Fruit fly (Drosophila melanogaster) whole organism, embryonic: ENCODE measurements around the gene Cog2.
A peak's percentile ranks its signal among the peaks of the same experiment; 100 is the strongest.

ENCODE experiments used
- Bgb ChIP-seq: fragments of 200-800 bp; sonication (Bioruptor generic); IDR thresholded peaks from 2 replicates; pipeline ENCODE4 v1.3.6; 2022; ENCODE audit warnings: missing biosample characterization, missing genetic modification characterization; ENCODE audit not compliant: partially characterized antibody
- CG14667 ChIP-seq: fragments of 200-800 bp; sonication (Bioruptor generic); IDR thresholded peaks from 2 replicates; pipeline ENCODE4 v1.3.6; 2022; ENCODE audit warnings: missing biosample characterization, missing genetic modification characterization
- CG14965 ChIP-seq: fragments of 200-800 bp; sonication (Bioruptor generic); optimal IDR thresholded peaks from 2 replicates; lab custom pipeline; 2016; ENCODE audit warnings: missing biosample characterization, missing genetic modification characterization, borderline replicate concordance
- CG17568 ChIP-seq: fragments of 200-800 bp; sonication (Bioruptor generic); optimal IDR thresholded peaks from 2 replicates; lab custom pipeline; 2018; ENCODE audit warnings: missing biosample characterization, mild to moderate bottlenecking, missing genetic modification characterization, moderate library complexity
- CG17829 ChIP-seq: fragments of 200-800 bp; optimal IDR thresholded peaks from 2 replicates; lab custom pipeline; 2019; ENCODE audit warnings: missing biosample characterization, mild to moderate bottlenecking, missing genetic modification characterization, moderate library complexity
- CG18764 ChIP-seq: fragments of 200-800 bp; sonication (Bioruptor generic); optimal IDR thresholded peaks from 3 replicates; lab custom pipeline; 2016; ENCODE audit warnings: missing biosample characterization, missing genetic modification characterization
- CG2116 ChIP-seq: fragments of 200-800 bp; sonication (Bioruptor generic); optimal IDR thresholded peaks from 3 replicates; lab custom pipeline; 2018; ENCODE audit warnings: missing biosample characterization, mild to moderate bottlenecking, missing genetic modification characterization
- CG2199 ChIP-seq: fragments of 200-800 bp; sonication (Bioruptor generic); IDR thresholded peaks from 3 replicates; pipeline ENCODE4 v1.3.6; 2022; ENCODE audit warnings: missing biosample characterization, missing genetic modification characterization
- CG30020 ChIP-seq: fragments of 200-800 bp; optimal IDR thresholded peaks from 2 replicates; lab custom pipeline; 2019; ENCODE audit warnings: missing biosample characterization, mild to moderate bottlenecking, missing genetic modification characterization, moderate library complexity
- CG33557 ChIP-seq: fragments of 200-800 bp; sonication (Bioruptor generic); optimal IDR thresholded peaks from 2 replicates; lab custom pipeline; 2019; ENCODE audit warnings: missing biosample characterization, mild to moderate bottlenecking, missing genetic modification characterization, moderate library complexity
- CG34224 ChIP-seq: fragments of 200-800 bp; sonication (Bioruptor generic); IDR thresholded peaks from 3 replicates; pipeline ENCODE4 v1.3.6; 2022; ENCODE audit warnings: missing biosample characterization, missing genetic modification characterization; ENCODE audit not compliant: partially characterized antibody
- CG4404 ChIP-seq: fragments of 200-800 bp; sonication (Bioruptor generic); IDR thresholded peaks from 2 replicates; pipeline ENCODE4 v1.3.6; 2022; ENCODE audit warnings: missing biosample characterization, missing genetic modification characterization
- CG6254 ChIP-seq: fragments of 200-800 bp; sonication (Bioruptor generic); optimal IDR thresholded peaks from 3 replicates; lab custom pipeline; 2017; ENCODE audit warnings: mild to moderate bottlenecking, missing biosample characterization, missing genetic modification reagents, missing genetic modification characterization
- CG7271 ChIP-seq: fragments of 200-800 bp; sonication (Bioruptor generic); optimal IDR thresholded peaks from 2 replicates; lab custom pipeline; 2018; ENCODE audit warnings: missing biosample characterization, mild to moderate bottlenecking, missing genetic modification characterization, moderate library complexity
- CG7372 ChIP-seq: fragments of 200-800 bp; sonication (Bioruptor generic); IDR thresholded peaks from 2 replicates; pipeline ENCODE4 v1.3.6; 2022; ENCODE audit warnings: missing biosample characterization, missing genetic modification characterization
- CG7963 ChIP-seq: fragments of 200-800 bp; sonication (Bioruptor generic); IDR thresholded peaks from 3 replicates; pipeline ENCODE4 v1.3.6; 2022; ENCODE audit warnings: missing biosample characterization, missing genetic modification characterization; ENCODE audit not compliant: partially characterized antibody
- CG7987 ChIP-seq: fragments of 200-800 bp; sonication (Bioruptor generic); optimal IDR thresholded peaks from 2 replicates; lab custom pipeline; 2018; ENCODE audit warnings: missing biosample characterization, mild to moderate bottlenecking, missing genetic modification characterization, moderate library complexity
- CG9215 ChIP-seq: fragments of 200-800 bp; sonication (Bioruptor generic); IDR thresholded peaks from 2 replicates; pipeline ENCODE4 v1.3.6; 2022; ENCODE audit warnings: missing biosample characterization, missing genetic modification characterization
- CG9797 ChIP-seq: fragments of 200-800 bp; sonication (Bioruptor generic); optimal IDR thresholded peaks from 3 replicates; lab custom pipeline; 2018; ENCODE audit warnings: missing biosample characterization, mild to moderate bottlenecking, missing genetic modification characterization
- CkIIα-i1 ChIP-seq: fragments of 200-800 bp; sonication (Bioruptor generic); IDR thresholded peaks from 2 replicates; pipeline ENCODE4 v1.3.6; 2022; ENCODE audit warnings: missing biosample characterization, missing genetic modification characterization
- Drgx ChIP-seq: fragments of 200-800 bp; sonication (Bioruptor generic); IDR thresholded peaks from 2 replicates; pipeline ENCODE4 v1.3.6; 2022; ENCODE audit warnings: missing biosample characterization, missing genetic modification characterization
- Elba2 ChIP-seq: fragments of 200-800 bp; sonication (Bioruptor generic); optimal IDR thresholded peaks from 3 replicates; lab custom pipeline; 2016; ENCODE audit warnings: missing biosample characterization, missing genetic modification characterization
- Gsc ChIP-seq: fragments of 200-800 bp; sonication (Bioruptor generic); IDR thresholded peaks from 2 replicates; pipeline ENCODE4 v1.3.6; 2022; ENCODE audit warnings: missing biosample characterization, missing genetic modification characterization
- HmgD ChIP-seq: fragments of 200-800 bp; sonication (Bioruptor generic); optimal IDR thresholded peaks from 3 replicates; lab custom pipeline; 2016; ENCODE audit warnings: missing biosample characterization, missing genetic modification characterization
- Hr78 ChIP-seq, 2 experiments: fragments of 200-800 bp in 1 of 2; fragments of >200 bp in 1 of 2; sonication (Bioruptor generic) in 1 of 2; optimal IDR thresholded peaks; 2 replicates each; lab custom pipeline; 2017 to 2019; ENCODE audit warnings: missing biosample characterization in 2 of 2, missing genetic modification characterization in 2 of 2, mild to moderate bottlenecking in 1 of 2, moderate library complexity in 1 of 2
- Kr ChIP-seq: fragments of 200-800 bp; sonication (Bioruptor generic); optimal IDR thresholded peaks from 2 replicates; lab custom pipeline; 2017; ENCODE audit warnings: missing biosample characterization, mild to moderate bottlenecking, missing genetic modification characterization
- Mrtf ChIP-seq: fragments of 200-800 bp; sonication (Bioruptor generic); IDR thresholded peaks from 3 replicates; pipeline ENCODE4 v1.3.6; 2022; ENCODE audit warnings: missing biosample characterization, missing genetic modification characterization
- Oaz ChIP-seq: fragments of 200-800 bp; sonication (Bioruptor generic); IDR thresholded peaks from 2 replicates; pipeline ENCODE4 v1.3.6; 2022; ENCODE audit warnings: missing biosample characterization, missing genetic modification characterization
- Sry-δ ChIP-seq: fragments of 200-800 bp; sonication (Bioruptor generic); optimal IDR thresholded peaks from 2 replicates; lab custom pipeline; 2016; ENCODE audit warnings: missing biosample characterization, missing genetic modification characterization
- Ssrp ChIP-seq: fragments of 200-800 bp; sonication (Bioruptor generic); optimal IDR thresholded peaks from 2 replicates; lab custom pipeline; 2018; ENCODE audit warnings: missing biosample characterization, mild to moderate bottlenecking, missing genetic modification characterization, moderate library complexity
- Trl ChIP-seq, 3 experiments: fragments of >200 bp in 2 of 3; fragments of 200-800 bp in 1 of 3; sonication (Bioruptor generic) in 1 of 3; optimal IDR thresholded peaks; 2 replicates in 1 of 3; 3 replicates in 2 of 3; lab custom pipeline; 2016 to 2017; ENCODE audit warnings: missing biosample characterization in 1 of 3, missing genetic modification characterization in 1 of 3
- corto ChIP-seq: fragments of 200-800 bp; sonication (Bioruptor generic); optimal IDR thresholded peaks from 2 replicates; lab custom pipeline; 2016; ENCODE audit warnings: missing biosample characterization, mild to moderate bottlenecking, missing genetic modification characterization, moderate library complexity
- dmrt99B ChIP-seq: fragments of 200-800 bp; sonication (Bioruptor generic); optimal IDR thresholded peaks from 2 replicates; lab custom pipeline; 2018; ENCODE audit warnings: missing biosample characterization, mild to moderate bottlenecking, missing genetic modification characterization, moderate library complexity
- emc ChIP-seq: fragments of 200-800 bp; sonication (Bioruptor generic); optimal IDR thresholded peaks from 2 replicates; lab custom pipeline; 2016; ENCODE audit warnings: missing biosample characterization, missing genetic modification characterization
- fd64A ChIP-seq: fragments of 200-800 bp; sonication (Bioruptor generic); optimal IDR thresholded peaks from 3 replicates; lab custom pipeline; 2018; ENCODE audit warnings: missing biosample characterization, mild to moderate bottlenecking, missing genetic modification characterization
- grau ChIP-seq: fragments of 200-800 bp; optimal IDR thresholded peaks from 3 replicates; lab custom pipeline; 2019; ENCODE audit warnings: missing biosample characterization, mild to moderate bottlenecking, missing genetic modification characterization, moderate library complexity
- ind ChIP-seq: fragments of 200-800 bp; sonication (Bioruptor generic); optimal IDR thresholded peaks from 3 replicates; lab custom pipeline; 2016; ENCODE audit warnings: missing biosample characterization, missing genetic modification characterization
- jigr1 ChIP-seq: fragments of 200-800 bp; sonication (Bioruptor generic); IDR thresholded peaks from 3 replicates; pipeline ENCODE4 v1.3.6; 2022; ENCODE audit warnings: missing biosample characterization, missing genetic modification characterization
- kah ChIP-seq: fragments of 200-800 bp; sonication (Bioruptor generic); optimal IDR thresholded peaks from 2 replicates; lab custom pipeline; 2018; ENCODE audit warnings: missing biosample characterization, mild to moderate bottlenecking, missing genetic modification characterization
- kay ChIP-seq: fragments of 200-800 bp; sonication (Bioruptor generic); optimal IDR thresholded peaks from 2 replicates; lab custom pipeline; 2016; ENCODE audit warnings: missing biosample characterization, missing genetic modification characterization
- onecut ChIP-seq: fragments of 200-800 bp; sonication (Bioruptor generic); IDR thresholded peaks from 2 replicates; pipeline ENCODE4 v1.3.6; 2022; ENCODE audit warnings: missing biosample characterization, missing genetic modification characterization
- pho ChIP-seq: fragments of 200-800 bp; sonication (Bioruptor generic); optimal IDR thresholded peaks from 2 replicates; lab custom pipeline; 2016; ENCODE audit warnings: missing biosample characterization, missing genetic modification characterization
- ranshi ChIP-seq: fragments of 200-800 bp; sonication (Bioruptor generic); IDR thresholded peaks from 2 replicates; pipeline ENCODE4 v1.3.6; 2022; ENCODE audit warnings: missing biosample characterization, missing genetic modification characterization
- scrt ChIP-seq: fragments of 200-800 bp; sonication (Bioruptor generic); optimal IDR thresholded peaks from 2 replicates; lab custom pipeline; 2018; ENCODE audit warnings: missing biosample characterization, mild to moderate bottlenecking, missing genetic modification characterization, moderate library complexity
- sisA ChIP-seq: fragments of 200-800 bp; sonication (Bioruptor generic); IDR thresholded peaks from 2 replicates; pipeline ENCODE4 v1.3.6; 2022; ENCODE audit warnings: missing biosample characterization, missing genetic modification characterization
- slou ChIP-seq: fragments of 200-800 bp; sonication (Bioruptor generic); optimal IDR thresholded peaks from 3 replicates; lab custom pipeline; 2016; ENCODE audit warnings: missing biosample characterization, missing genetic modification characterization
- sug ChIP-seq: fragments of 200-800 bp; optimal IDR thresholded peaks from 2 replicates; lab custom pipeline; 2019; ENCODE audit warnings: missing biosample characterization, mild to moderate bottlenecking, missing genetic modification characterization, moderate library complexity
- tio ChIP-seq: fragments of 200-800 bp; sonication (Bioruptor generic); optimal IDR thresholded peaks from 2 replicates; lab custom pipeline; 2017; ENCODE audit warnings: missing biosample characterization, missing genetic modification characterization, inconsistent platforms
- unc-4 ChIP-seq: fragments of 200-800 bp; sonication (Bioruptor generic); IDR thresholded peaks from 2 replicates; pipeline ENCODE4 v1.3.6; 2022; ENCODE audit warnings: missing biosample characterization, missing genetic modification characterization; ENCODE audit not compliant: partially characterized antibody
- usp ChIP-seq: fragments of >200 bp; optimal IDR thresholded peaks from 2 replicates; lab custom pipeline; 2017; ENCODE audit warnings: missing biosample characterization, missing genetic modification characterization
- vnd ChIP-seq: fragments of 200-800 bp; sonication (Bioruptor generic); IDR thresholded peaks from 3 replicates; pipeline ENCODE4 v1.3.6; 2022; ENCODE audit warnings: missing biosample characterization, missing genetic modification characterization; ENCODE audit not compliant: partially characterized antibody

Cog2 gene

dm6 chr3R:15346018-15346383 is 15.5 kb downstream of the Cog2 start, which contains the start of the genes Surf4 and CG31301 (continued):
- TF ChIP-seq Sry-δ (peak; percentile 51), Hr78 (GFP tag; optimal IDR thresholded peaks at IDR 0.05; lab: Kevin White, UChicago) (no peak), CG6254 (GFP tag; lab: Kevin White, UChicago) (no peak), sisA (GFP tag; lab: Robert Waterston, UW) (no peak), Gsc (GFP tag; lab: Robert Waterston, UW) (no peak), Oaz (GFP tag; lab: Robert Waterston, UW) (no peak), slou (GFP tag; lab: Kevin White, UChicago) (no peak), fd64A (GFP tag; lab: Kevin White, UChicago) (no peak), CG2199 (GFP tag; lab: Robert Waterston, UW) (0 out of 3 replicates have a peak, but pooled peaks have one; percentile 19), CG17568 (no peak), CG7963 (peak; percentile 76), Elba2 (no peak), Mrtf (GFP tag; lab: Robert Waterston, UW) (no peak), pho (no peak), kay (no peak), CG2116 (peak; percentile 91), CG9215 (GFP tag; lab: Robert Waterston, UW) (no peak), CG7271 (no peak), unc-4 (peak; percentile 59), CG9797 (no peak), CG18764 (GFP tag; lab: Kevin White, UChicago) (no peak), vnd (GFP tag; lab: Robert Waterston, UW) (peak; percentile 57; the same call in 2 of the 3 replicates), tio (GFP tag; lab: Kevin White, UChicago) (no peak), CG17829 (tag; lab: Kevin White, UChicago) (no peak), grau (no peak), CG7987 (GFP tag; lab: Kevin White, UChicago) (peak; percentile 26), Trl (optimal IDR thresholded peaks at IDR 0.05; lab: Kevin White, UChicago) (no peak), Trl (GFP tag; optimal IDR thresholded peaks at IDR 0.05; lab: Kevin White, UChicago) (no peak), CG4404 (GFP tag; lab: Robert Waterston, UW) (no peak), sug (tag; lab: Kevin White, UChicago) (no peak), emc (GFP tag; lab: Kevin White, UChicago) (no peak), Kr (no peak), CG14965 (no peak), jigr1 (no peak), usp (no peak), CG33557 (GFP tag; lab: Kevin White, UChicago) (no peak), ind (no peak), ranshi (GFP tag; lab: Robert Waterston, UW) (no peak), dmrt99B (no peak), corto (GFP tag; lab: Kevin White, UChicago) (no peak), Drgx (GFP tag; lab: Robert Waterston, UW) (no peak), kah (GFP tag; lab: Kevin White, UChicago) (no peak), Ssrp (tag; lab: Kevin White, UChicago) (no peak), CG7372 (GFP tag; lab: Robert Waterston, UW) (no peak), HmgD (GFP tag; lab: Kevin White, UChicago) (no peak), scrt (GFP tag; lab: Kevin White, UChicago) (no peak), onecut (GFP tag; lab: Robert Waterston, UW) (0 out of 2 replicates have a peak, but pooled peaks have one; percentile 10), CG30020 (no peak), Bgb (GFP tag; lab: Robert Waterston, UW) (peak; percentile 76), CkIIα-i1 (no peak), CG34224 (GFP tag; lab: Robert Waterston, UW) (peak; percentile 64), CG14667 (GFP tag; lab: Robert Waterston, UW) (no peak)
